Worm (Caenorhabditis elegans): Measurements from ENCODE around the gene F13E9.15.

Gene F13E9.15

DNA sequence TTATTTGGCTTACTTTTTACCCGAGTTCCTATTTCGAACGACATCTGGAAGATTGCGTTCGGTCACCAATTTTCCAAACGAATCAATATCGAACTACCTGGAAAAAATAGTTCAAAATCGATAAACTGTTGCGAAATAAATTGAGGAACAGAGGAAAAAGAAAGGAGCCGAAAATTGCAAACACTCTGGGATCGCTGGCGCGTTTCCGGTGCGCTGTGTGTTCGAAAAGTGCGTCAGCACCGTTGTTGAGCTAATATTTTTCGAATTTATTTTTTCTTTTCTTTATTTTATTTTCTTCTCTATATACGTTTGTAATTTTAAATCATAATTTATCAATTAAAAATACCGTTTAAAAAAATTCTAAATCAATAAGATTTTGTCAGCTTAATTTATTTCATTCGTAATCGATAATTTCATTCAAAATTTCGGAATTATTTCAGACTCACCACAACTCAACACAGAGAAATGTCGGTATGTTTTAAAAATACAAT lies 43.4 kb upstream of the F13E9.15 start, which contains the start of the genes dnc-1 and lsm-7:
Gene dnc-1, minus strand, starts transcription at position 142 of the 491 bp plus-strand sequence.
Gene lsm-7, plus strand, starts transcription at position 441 of the 491 bp plus-strand sequence.
- peak; percentile 71 for TF ChIP-seq lsy-2 (tag; optimal IDR thresholded peaks at IDR 0.05)
- no peak for TF ChIP-seq ztf-11 (tag; optimal IDR thresholded peaks at IDR 0.05)
- no peak for TF ChIP-seq snpc-4 (tag; optimal IDR thresholded peaks at IDR 0.05)
- peak; percentile 54 for TF ChIP-seq mep-1 (tag; optimal IDR thresholded peaks at IDR 0.05)
- no peak for TF ChIP-seq mab-5 (tag; optimal IDR thresholded peaks at IDR 0.05)
- TF ChIP-seq cnd-1 (tag; optimal IDR thresholded peaks at IDR 0.05) = peak; percentile 4
- peak; percentile 24 for TF ChIP-seq mls-2 (tag; optimal IDR thresholded peaks at IDR 0.05)
- no peak for TF ChIP-seq ham-2 (GFP tag; optimal IDR thresholded peaks at IDR 0.05)
- no peak for TF ChIP-seq hlh-1 (tag; optimal IDR thresholded peaks at IDR 0.05)
- TF ChIP-seq ceh-39 (tag; optimal IDR thresholded peaks at IDR 0.05) = peak; percentile 15
- peak; percentile 18 for TF ChIP-seq unc-120 (tag; optimal IDR thresholded peaks at IDR 0.05; ENCODE audit: poor library complexity, severe bottlenecking)

- no peak for TF ChIP-seq unc-120 (tag; optimal IDR thresholded peaks at IDR 0.05; ENCODE audit: poor library complexity, severe bottlenecking)
- no peak for TF ChIP-seq bed-3 (GFP tag; optimal IDR thresholded peaks at IDR 0.05)
- no peak for TF ChIP-seq mls-2 (tag; optimal IDR thresholded peaks at IDR 0.05)
- no peak for TF ChIP-seq pha-4 (tag; optimal IDR thresholded peaks at IDR 0.05)
- TF ChIP-seq unc-39 (tag; optimal IDR thresholded peaks at IDR 0.05) = no peak
- no peak for TF ChIP-seq ham-2 (GFP tag; optimal IDR thresholded peaks at IDR 0.05)
- no peak for TF ChIP-seq unc-62 (GFP tag; optimal IDR thresholded peaks at IDR 0.05)
- no peak for TF ChIP-seq nhr-2 (tag; optimal IDR thresholded peaks at IDR 0.05)
- TF ChIP-seq mab-5 (tag; optimal IDR thresholded peaks at IDR 0.05) = no peak
- TF ChIP-seq hlh-1 (tag; optimal IDR thresholded peaks at IDR 0.05) = no peak
- TF ChIP-seq sem-2 (GFP tag; optimal IDR thresholded peaks at IDR 0.05) = no peak
- TF ChIP-seq nhr-12 (tag; optimal IDR thresholded peaks at IDR 0.05) = no peak
- TF ChIP-seq drap-1 (GFP tag; optimal IDR thresholded peaks at IDR 0.05) = no peak
Measured at ce11 chrIV:10919770-10920169, 30.1 kb upstream of the F13E9.15 start, which contains the start of gene rbr-2. rbr-2 (plus strand) TSS chrIV:10920070.

DNA sequence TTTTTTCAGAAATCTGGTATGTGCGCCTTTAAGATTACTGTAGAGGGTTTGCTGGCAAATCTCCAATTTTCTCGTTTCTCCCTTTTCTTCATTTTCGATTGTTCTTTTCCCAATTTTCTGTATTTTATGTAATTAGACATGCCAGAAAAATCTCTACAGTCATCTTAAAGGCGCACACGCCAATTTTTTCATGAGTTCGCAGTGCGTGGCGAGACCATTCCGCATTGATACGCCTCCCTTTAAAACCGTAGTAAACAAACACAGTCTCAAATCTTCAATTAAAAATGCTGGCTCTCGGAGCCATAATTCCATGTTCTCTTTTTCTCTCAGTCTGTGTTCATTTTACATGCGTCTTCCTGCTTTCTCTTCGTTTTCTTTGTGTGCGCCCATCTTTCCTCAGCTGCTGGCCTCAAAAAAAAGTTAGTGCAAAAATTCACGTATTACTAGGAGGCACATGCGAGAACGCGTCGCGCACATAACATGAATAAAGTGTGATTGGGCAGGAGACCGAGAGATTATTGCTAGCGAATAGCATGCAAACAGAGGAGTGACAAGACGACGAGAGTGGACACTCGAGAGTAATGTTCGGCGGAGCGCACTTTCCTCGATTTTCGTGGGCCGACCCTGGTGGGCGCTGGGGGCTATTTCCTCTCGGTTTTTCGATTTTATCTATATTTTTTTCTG lies 29.3 kb upstream of the F13E9.15 start:
- TF ChIP-seq tbx-8 (GFP tag; optimal IDR thresholded peaks at IDR 0.05) (no peak), drap-1 (GFP tag; optimal IDR thresholded peaks at IDR 0.05) (no peak), lin-13 (tag; optimal IDR thresholded peaks at IDR 0.05) (no peak), mep-1 (tag; optimal IDR thresholded peaks at IDR 0.05) (peak; percentile 40), cnd-1 (tag; optimal IDR thresholded peaks at IDR 0.05) (no peak), unc-39 (tag; optimal IDR thresholded peaks at IDR 0.05) (no peak), ceh-43 (GFP tag; optimal IDR thresholded peaks at IDR 0.05) (no peak), lin-32 (GFP tag; optimal IDR thresholded peaks at IDR 0.05) (no peak), zip-8 (tag; optimal IDR thresholded peaks at IDR 0.05) (no peak), ceh-39 (tag; optimal IDR thresholded peaks at IDR 0.05) (peak; percentile 32), lsy-2 (tag; optimal IDR thresholded peaks at IDR 0.05) (peak; percentile 21), sem-2 (GFP tag; optimal IDR thresholded peaks at IDR 0.05) (no peak), mab-5 (tag; optimal IDR thresholded peaks at IDR 0.05) (no peak), M03D4.4 (tag; optimal IDR thresholded peaks at IDR 0.05) (peak; percentile 30), elt-1 (tag; optimal IDR thresholded peaks at IDR 0.05; ENCODE audit: borderline replicate concordance, insufficient read depth) (peak; percentile 27), unc-62 (GFP tag; optimal IDR thresholded peaks at IDR 0.05) (peak; percentile 14), unc-120 (tag; optimal IDR thresholded peaks at IDR 0.05; ENCODE audit: poor library complexity, severe bottlenecking) (peak; percentile 13), snpc-4 (tag; optimal IDR thresholded peaks at IDR 0.05) (no peak), ham-2 (GFP tag; optimal IDR thresholded peaks at IDR 0.05) (no peak), mls-2 (tag; optimal IDR thresholded peaks at IDR 0.05) (peak; percentile 48), pha-4 (tag; optimal IDR thresholded peaks at IDR 0.05) (peak; percentile 39), nhr-76 (tag; optimal IDR thresholded peaks at IDR 0.05) (no peak), hlh-1 (tag; optimal IDR thresholded peaks at IDR 0.05) (peak; percentile 45), ceh-83 (GFP tag; optimal IDR thresholded peaks at IDR 0.05) (no peak), nhr-237 (tag; optimal IDR thresholded peaks at IDR 0.05) (peak; percentile 20), flh-1 (GFP tag; optimal IDR thresholded peaks at IDR 0.05) (no peak), ces-1 (GFP tag; optimal IDR thresholded peaks at IDR 0.05) (peak; percentile 79), sptf-1 (tag; optimal IDR thresholded peaks at IDR 0.05) (no peak), nhr-28 (tag; optimal IDR thresholded peaks at IDR 0.05) (no peak), elt-3 (tag; optimal IDR thresholded peaks at IDR 0.05) (no peak), bed-3 (GFP tag; optimal IDR thresholded peaks at IDR 0.05) (no peak), nhr-2 (tag; optimal IDR thresholded peaks at IDR 0.05) (no peak), blmp-1 (tag; optimal IDR thresholded peaks at IDR 0.05) (no peak), nhr-12 (tag; optimal IDR thresholded peaks at IDR 0.05) (no peak), ztf-11 (tag; optimal IDR thresholded peaks at IDR 0.05) (no peak)

All from whole organism, mixed stage, embryonic.